Fruit fly (Drosophila melanogaster): ENCODE results near the gene p38a.

Gene p38a

dm6 chr3R:24161173-24161811, 9.2 kb upstream of the p38a start, which contains the start of the genes Myo95E and TBC1d7 (continued):
- TF ChIP-seq bigmax (GFP tag; optimal IDR thresholded peaks at IDR 0.05) (no peak), CG1832 (GFP tag; optimal IDR thresholded peaks at IDR 0.05) (no peak), CG10979 (tag; optimal IDR thresholded peaks at IDR 0.05) (peak; percentile 86), CG9817 (tag; optimal IDR thresholded peaks at IDR 0.05) (peak; percentile 83), Meics (GFP tag; optimal IDR thresholded peaks at IDR 0.05) (peak; percentile 88), tup (GFP tag; optimal IDR thresholded peaks at IDR 0.05) (peak; percentile 52), nerfin-2 (GFP tag; IDR thresholded peaks at IDR 0.05; ENCODE audit: partially characterized antibody) (no peak), CG12391 (tag; optimal IDR thresholded peaks at IDR 0.05) (peak; percentile 95), CG17359 (tag; optimal IDR thresholded peaks at IDR 0.05) (peak; percentile 88), trem (tag; optimal IDR thresholded peaks at IDR 0.05) (peak; percentile 90), CG16863 (GFP tag; optimal IDR thresholded peaks at IDR 0.05) (peak; percentile 6), prd (optimal IDR thresholded peaks at IDR 0.05) (no peak), prd (GFP tag; IDR thresholded peaks at IDR 0.05) (peak; percentile 96), Lhr (GFP tag; optimal IDR thresholded peaks at IDR 0.05) (no peak), gcm2 (GFP tag; optimal IDR thresholded peaks at IDR 0.05) (no peak), lilli (GFP tag; optimal IDR thresholded peaks at IDR 0.05) (peak; percentile 79), Fer1 (GFP tag; optimal IDR thresholded peaks at IDR 0.05) (peak; percentile 83), Hsf (GFP tag; optimal IDR thresholded peaks at IDR 0.05) (peak; percentile 58), Sry-β (GFP tag; optimal IDR thresholded peaks at IDR 0.05) (peak; percentile 64), CG9727 (GFP tag; optimal IDR thresholded peaks at IDR 0.05) (peak; percentile 89), tin (GFP tag; optimal IDR thresholded peaks at IDR 0.05) (peak; percentile 88), nerfin-1 (tag; optimal IDR thresholded peaks at IDR 0.05) (peak; percentile 78), sr (GFP tag; IDR thresholded peaks at IDR 0.05) (peak; percentile 39; the same call in 1 of the 3 replicates), mld (GFP tag; IDR thresholded peaks at IDR 0.05; ENCODE audit: partially characterized antibody) (no peak), CG8281 (tag; optimal IDR thresholded peaks at IDR 0.05) (no peak), lmd (GFP tag; IDR thresholded peaks at IDR 0.05) (peak; percentile 96), NfI (GFP tag; optimal IDR thresholded peaks at IDR 0.05) (peak; percentile 86), gsb-n (tag; optimal IDR thresholded peaks at IDR 0.05) (no peak), gfzf (GFP tag; optimal IDR thresholded peaks at IDR 0.05) (no peak), inv (GFP tag; IDR thresholded peaks at IDR 0.05; ENCODE audit: partially characterized antibody) (peak; percentile 62), pho (GFP tag; optimal IDR thresholded peaks at IDR 0.05) (peak; percentile 27), Hr78 (GFP tag; optimal IDR thresholded peaks at IDR 0.05) (no peak), dm (GFP tag; optimal IDR thresholded peaks at IDR 0.05) (no peak), CG14667 (GFP tag; IDR thresholded peaks at IDR 0.05) (peak; percentile 95), CG12155 (GFP tag; optimal IDR thresholded peaks at IDR 0.05) (peak; percentile 79), grau (tag; optimal IDR thresholded peaks at IDR 0.05) (peak; percentile 89), Scr (GFP tag; IDR thresholded peaks at IDR 0.05; ENCODE audit: partially characterized antibody) (peak; percentile 80), CG31441 (GFP tag; IDR thresholded peaks at IDR 0.05) (no peak), CG7372 (GFP tag; IDR thresholded peaks at IDR 0.05) (peak; percentile 90), sug (tag; optimal IDR thresholded peaks at IDR 0.05) (peak; percentile 86), jing (GFP tag; optimal IDR thresholded peaks at IDR 0.05) (no peak), az2 (GFP tag; optimal IDR thresholded peaks at IDR 0.05) (peak; percentile 87), tio (GFP tag; optimal IDR thresholded peaks at IDR 0.05) (no peak), Max (GFP tag; optimal IDR thresholded peaks at IDR 0.05) (peak; percentile 85), CG13296 (GFP tag; optimal IDR thresholded peaks at IDR 0.05) (peak; percentile 81), dmrt11E (tag; optimal IDR thresholded peaks at IDR 0.05) (peak; percentile 87), CG10267 (tag; optimal IDR thresholded peaks at IDR 0.05) (peak; percentile 84), CG12299 (tag; optimal IDR thresholded peaks at IDR 0.05) (peak; percentile 79), stwl (tag; optimal IDR thresholded peaks at IDR 0.05) (peak; percentile 56)
